Worm (Caenorhabditis elegans): ENCODE measurements around the gene F58F6.5.

DNA sequence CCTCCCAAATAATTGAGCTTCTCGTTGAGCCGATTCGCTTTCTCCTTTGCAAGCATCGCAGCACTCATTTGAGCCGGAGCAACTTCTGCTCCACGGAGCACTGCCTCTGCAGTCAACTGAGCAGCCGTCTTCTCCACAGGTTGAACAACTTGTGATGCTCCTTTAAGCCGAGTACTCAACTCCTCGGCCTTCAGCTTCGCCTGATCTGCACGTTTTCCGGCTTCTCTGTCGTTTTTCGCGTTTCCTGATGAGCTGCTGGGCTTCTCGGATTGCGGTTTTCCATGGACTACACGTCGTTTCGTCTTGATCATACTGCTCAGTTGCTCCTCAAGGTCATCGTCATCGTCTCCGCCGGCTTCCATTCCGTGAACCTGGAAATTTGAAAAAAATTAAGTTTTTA, 44.5 kb upstream of the F58F6.5 start:
- TF ChIP-seq ztf-29 (GFP tag; IDR thresholded peaks at IDR 0.05) (no peak), klf-2 (GFP tag; conservative IDR thresholded peaks at IDR 0.05) (no peak), med-1 (GFP tag; optimal IDR thresholded peaks at IDR 0.05; ENCODE audit: insufficient read depth) (no peak)
